Worm (Caenorhabditis elegans): ENCODE data around the gene ttr-46.

Gene ttr-46

DNA sequence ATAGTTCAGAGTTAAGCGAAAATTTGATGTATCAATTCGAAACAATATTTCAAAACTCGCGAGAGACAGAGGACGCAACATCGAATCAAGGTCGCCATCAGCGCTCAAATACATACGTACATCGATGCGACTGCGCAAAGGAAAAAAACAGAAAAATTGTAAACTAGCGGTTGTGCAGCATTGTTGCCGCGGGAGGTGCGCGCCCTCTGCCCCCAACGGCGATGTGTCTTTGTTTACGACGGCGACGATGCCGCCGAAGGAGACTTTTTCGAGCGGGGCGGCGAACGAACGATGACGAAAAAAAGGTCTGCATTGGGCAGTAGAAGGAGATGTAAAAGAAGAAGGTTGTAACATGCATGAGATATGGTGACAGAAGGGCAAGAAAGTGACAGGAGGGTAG is 11.9 kb downstream of the ttr-46 start:
- TF ChIP-seq snpc-1.1 (tag; optimal IDR thresholded peaks at IDR 0.05; ENCODE audit: insufficient read depth) (no peak), zfh-2 (GFP tag; conservative IDR thresholded peaks at IDR 0.05) (peak; percentile 57)

DNA sequence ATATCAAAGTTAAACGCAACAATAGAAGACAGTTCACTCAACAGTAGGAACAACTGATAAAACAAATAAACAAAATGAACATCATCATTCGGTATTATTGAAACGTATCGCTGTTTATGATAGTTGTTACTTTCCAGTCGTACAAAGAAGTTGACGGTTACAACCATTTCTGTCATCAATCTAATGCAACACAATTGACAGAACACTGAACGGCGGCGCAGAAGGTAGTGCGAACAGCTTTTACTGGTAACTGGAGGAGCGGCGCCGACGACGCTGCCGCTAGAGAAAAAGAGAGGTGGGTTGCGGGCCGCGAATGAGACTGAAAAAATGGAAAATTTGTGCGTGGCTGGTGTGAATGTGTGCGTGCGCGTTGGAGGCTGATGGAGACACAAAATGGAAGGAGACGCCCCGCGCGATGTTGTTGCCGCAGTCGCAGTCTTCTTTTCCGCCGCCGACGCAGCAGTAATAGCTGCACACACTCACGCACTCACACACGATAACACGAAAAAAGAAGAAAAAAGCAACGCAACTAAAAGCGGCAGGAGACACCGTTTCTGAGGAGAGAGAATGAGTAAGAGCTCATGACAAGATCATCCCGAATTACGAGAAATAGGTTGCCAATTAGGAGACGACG is 13.2 kb downstream of the ttr-46 start:
- TF ChIP-seq cebp-1 (GFP tag; IDR thresholded peaks at IDR 0.05): no peak
- peak; percentile 3 for TF ChIP-seq cebp-1 (tag; optimal IDR thresholded peaks at IDR 0.05)
- 0 out of 2 replicates have a peak, but pooled peaks have one; percentile 33 for TF ChIP-seq hsf-1 (GFP tag; IDR thresholded peaks at IDR 0.05)
- no peak for TF ChIP-seq athp-1 (tag; optimal IDR thresholded peaks at IDR 0.05)
- no peak for TF ChIP-seq lin-35 (GFP tag; optimal IDR thresholded peaks at IDR 0.05)
- TF ChIP-seq K12H6.12 (tag; optimal IDR thresholded peaks at IDR 0.05): peak; percentile 9
- no peak for TF ChIP-seq nhr-90 (tag; optimal IDR thresholded peaks at IDR 0.05)
- TF ChIP-seq B0261.1 (tag; optimal IDR thresholded peaks at IDR 0.05): no peak
- TF ChIP-seq zfh-2 (GFP tag; conservative IDR thresholded peaks at IDR 0.05): peak; percentile 83
- TF ChIP-seq dpl-1 (GFP tag; optimal IDR thresholded peaks at IDR 0.05): no peak

DNA sequence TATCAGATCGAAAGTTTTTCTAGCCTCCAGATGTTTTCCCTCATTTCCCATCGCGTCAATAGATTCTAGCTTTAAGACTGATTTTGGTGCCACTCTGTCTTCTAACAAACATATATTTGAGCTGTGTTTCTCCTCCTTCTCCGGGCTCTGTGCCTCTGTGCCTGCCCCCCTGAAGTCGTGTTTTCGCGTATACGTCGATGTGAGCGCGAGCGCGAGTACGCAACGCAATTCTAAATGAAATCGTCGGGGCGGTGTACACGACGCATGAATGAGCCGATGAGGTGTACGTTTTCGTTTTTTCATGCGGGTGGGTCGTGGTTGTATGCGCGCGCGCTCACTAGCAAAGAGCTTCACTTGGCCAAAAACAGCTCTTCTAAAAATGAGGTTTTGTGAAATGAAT is 14.9 kb downstream of the ttr-46 start:
- TF ChIP-seq madf-10 (tag; optimal IDR thresholded peaks at IDR 0.05) (no peak), rpc-1 (optimal IDR thresholded peaks at IDR 0.05) (no peak), rpc-1 (tag; optimal IDR thresholded peaks at IDR 0.05) (no peak), Y53G8AR.9 (GFP tag; conservative IDR thresholded peaks at IDR 0.05) (no peak), B0336.3 (GFP tag; IDR thresholded peaks at IDR 0.05) (no peak), zfh-2 (GFP tag; conservative IDR thresholded peaks at IDR 0.05) (peak; percentile 36; the same call in 1 of the 2 replicates), tlf-1 (GFP tag; optimal IDR thresholded peaks at IDR 0.05) (no peak), madf-3 (GFP tag; IDR thresholded peaks at IDR 0.05) (0 out of 2 replicates have a peak, but pooled peaks have one; percentile 19)

DNA sequence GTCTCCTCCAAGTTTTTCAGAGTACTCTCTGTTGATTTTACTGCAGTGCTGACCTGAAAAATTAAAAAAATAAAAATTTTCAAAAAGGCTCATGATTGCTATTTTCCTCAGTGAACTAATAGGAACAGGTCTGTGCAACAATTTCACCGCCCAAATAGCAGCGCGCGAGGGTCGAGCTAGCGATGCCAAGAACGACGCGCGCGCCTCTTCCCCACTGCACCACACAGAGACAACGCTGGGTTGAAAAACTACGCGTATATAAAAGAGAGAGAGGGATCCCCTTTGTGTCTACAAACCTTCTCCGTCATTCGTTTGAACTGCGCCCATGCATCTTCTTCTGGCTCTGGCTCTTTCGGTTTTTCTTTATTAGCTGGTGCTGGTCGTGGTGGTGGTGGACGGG is 19.1 kb downstream of the ttr-46 start:
- TF ChIP-seq gei-17 (GFP tag; optimal IDR thresholded peaks at IDR 0.05): peak; percentile 27
- peak; percentile 81 for TF ChIP-seq lin-54 (GFP tag; optimal IDR thresholded peaks at IDR 0.05)
- TF ChIP-seq F55B11.4 (tag; optimal IDR thresholded peaks at IDR 0.05; ENCODE audit: borderline replicate concordance, insufficient read depth): no peak
- TF ChIP-seq nhr-27 (tag; optimal IDR thresholded peaks at IDR 0.05): peak; percentile 57
- TF ChIP-seq attf-6 (GFP tag; IDR thresholded peaks at IDR 0.05): peak; percentile 40; the same call in 1 of the 2 replicates
- TF ChIP-seq Y67H2A.10 (GFP tag; conservative IDR thresholded peaks at IDR 0.05): peak; percentile 66; the same call in 1 of the 2 replicates
- TF ChIP-seq ceh-40 (GFP tag; IDR thresholded peaks at IDR 0.05): peak; percentile 81; the same call in 1 of the 2 replicates
- TF ChIP-seq B0336.3 (GFP tag; IDR thresholded peaks at IDR 0.05): peak; percentile 86
- peak; percentile 63 for TF ChIP-seq egrh-3 (GFP tag; IDR thresholded peaks at IDR 0.05)
- peak; percentile 93 for TF ChIP-seq Y56A3A.18 (GFP tag; IDR thresholded peaks at IDR 0.05)
- no peak for TF ChIP-seq cebp-1 (GFP tag; IDR thresholded peaks at IDR 0.05)
- peak; percentile 83 for TF ChIP-seq cebp-1 (tag; optimal IDR thresholded peaks at IDR 0.05)
- TF ChIP-seq mes-4 (tag; optimal IDR thresholded peaks at IDR 0.05): peak; percentile 92
- TF ChIP-seq lin-35 (GFP tag; optimal IDR thresholded peaks at IDR 0.05): peak in 2 of 3 experiments; percentile 35 to 70
- peak; percentile 94 for TF ChIP-seq ceh-79 (tag; optimal IDR thresholded peaks at IDR 0.05)
- peak; percentile 92 for TF ChIP-seq zfh-2 (GFP tag; conservative IDR thresholded peaks at IDR 0.05)
- TF ChIP-seq ets-4 (GFP tag; optimal IDR thresholded peaks at IDR 0.05): peak; percentile 84
- peak; percentile 97 for TF ChIP-seq him-1 (tag; optimal IDR thresholded peaks at IDR 0.05)
- TF ChIP-seq nhr-80 (tag; optimal IDR thresholded peaks at IDR 0.05): peak; percentile 56
- TF ChIP-seq bed-1 (GFP tag; IDR thresholded peaks at IDR 0.05): peak; percentile 94
- TF ChIP-seq chd-7 (tag; optimal IDR thresholded peaks at IDR 0.05): peak; percentile 95
- peak; percentile 48 for TF ChIP-seq sdz-38 (tag; optimal IDR thresholded peaks at IDR 0.05)
- TF ChIP-seq ztf-22 (GFP tag; optimal IDR thresholded peaks at IDR 0.05): peak; percentile 75
- peak; percentile 99 for TF ChIP-seq rpc-1 (optimal IDR thresholded peaks at IDR 0.05)
- peak; percentile 99 for TF ChIP-seq rpc-1 (tag; optimal IDR thresholded peaks at IDR 0.05)
- 0 out of 2 replicates have a peak, but pooled peaks have one; percentile 65 for TF ChIP-seq F37B4.10 (GFP tag; IDR thresholded peaks at IDR 0.05)
- TF ChIP-seq unc-130 (GFP tag; optimal IDR thresholded peaks at IDR 0.05): peak; percentile 76
- TF ChIP-seq sptf-2 (GFP tag; optimal IDR thresholded peaks at IDR 0.05): peak; percentile 97
- TF ChIP-seq K12H6.12 (tag; optimal IDR thresholded peaks at IDR 0.05): peak; percentile 80
- TF ChIP-seq C17E4.6 (GFP tag; IDR thresholded peaks at IDR 0.05): peak; percentile 72; the same call in 1 of the 2 replicates
- peak; percentile 94 for TF ChIP-seq zim-3 (tag; optimal IDR thresholded peaks at IDR 0.05)
- TF ChIP-seq ceh-27 (GFP tag; optimal IDR thresholded peaks at IDR 0.05): peak; percentile 78

All from whole organism, young adult.